Worm (Caenorhabditis elegans) whole organism, L3 larva: ENCODE results near the gene ntl-11.
A peak's percentile ranks its signal among the peaks of the same experiment; 100 is the strongest.

Source experiments
- ceh-16 ChIP-seq: sonication (generic microtip); optimal IDR thresholded peaks from 2 replicates; lab custom pipeline; 2017; ENCODE audit warnings: missing biosample characterization, missing genetic modification characterization
- ceh-28 ChIP-seq: fragments of 150-350 bp; optimal IDR thresholded peaks from 2 replicates; lab custom pipeline; 2014; ENCODE audit warnings: missing biosample characterization, missing genetic modification reagents, missing genetic modification characterization
- daf-12 ChIP-seq: fragments of 150-350 bp; optimal IDR thresholded peaks from 2 replicates; lab custom pipeline; 2014; ENCODE audit warnings: missing biosample characterization, missing genetic modification reagents, missing genetic modification characterization
- egl-5 ChIP-seq: fragments of 150-350 bp; optimal IDR thresholded peaks from 2 replicates; lab custom pipeline; 2017; ENCODE audit warnings: missing biosample characterization, missing genetic modification reagents, missing genetic modification characterization, inconsistent platforms
- elt-1 ChIP-seq: fragments of 150-350 bp; optimal IDR thresholded peaks from 2 replicates; lab custom pipeline; 2014; ENCODE audit warnings: missing biosample characterization, missing genetic modification characterization
- elt-2 ChIP-seq: sonication (generic microtip); optimal IDR thresholded peaks from 2 replicates; lab custom pipeline; 2016; ENCODE audit warnings: missing genetic modification reagents, mild to moderate bottlenecking, missing genetic modification characterization, missing compliant biosample characterization
- elt-3 ChIP-seq, 3 experiments: fragments of 150-350 bp in 1 of 3; sonication (generic microtip) in 2 of 3; optimal IDR thresholded peaks; 2 replicates in 2 of 3; 4 replicates in 1 of 3; lab custom pipeline; 2014 to 2017; ENCODE audit warnings: missing biosample characterization in 3 of 3, missing genetic modification characterization in 3 of 3
- lin-15B ChIP-seq: fragments of 150-350 bp; optimal IDR thresholded peaks from 2 replicates; lab custom pipeline; 2014; ENCODE audit warnings: missing biosample characterization, missing genetic modification characterization
- mdl-1 ChIP-seq: fragments of 150-350 bp; optimal IDR thresholded peaks from 2 replicates; lab custom pipeline; 2014; ENCODE audit warnings: missing biosample characterization, missing genetic modification characterization
- mml-1 ChIP-seq: fragments of 150-350 bp; sonication (generic microtip); optimal IDR thresholded peaks from 3 replicates; lab custom pipeline; 2014; ENCODE audit warnings: missing biosample characterization, missing genetic modification characterization
- nhr-11 ChIP-seq: fragments of 150-350 bp; optimal IDR thresholded peaks from 2 replicates; lab custom pipeline; 2014; ENCODE audit warnings: missing biosample characterization, missing genetic modification characterization
- nhr-12 ChIP-seq: fragments of 150-350 bp; optimal IDR thresholded peaks from 2 replicates; lab custom pipeline; 2014; ENCODE audit warnings: missing biosample characterization, missing genetic modification characterization
- nhr-25 ChIP-seq: sonication (generic microtip); optimal IDR thresholded peaks from 2 replicates; lab custom pipeline; 2017; ENCODE audit warnings: missing biosample characterization, missing genetic modification characterization
- nhr-67 ChIP-seq: fragments of 150-350 bp; optimal IDR thresholded peaks from 2 replicates; lab custom pipeline; 2014; ENCODE audit warnings: missing biosample characterization, missing genetic modification characterization
- nhr-76 ChIP-seq: fragments of 150-350 bp; sonication (generic microtip); optimal IDR thresholded peaks from 5 replicates; lab custom pipeline; 2014; ENCODE audit warnings: missing biosample characterization, missing genetic modification characterization
- pqm-1 ChIP-seq: fragments of 150-350 bp; optimal IDR thresholded peaks from 2 replicates; lab custom pipeline; 2017; ENCODE audit warnings: missing biosample characterization, missing genetic modification characterization, inconsistent platforms
- sea-2 ChIP-seq: fragments of 150-350 bp; sonication (generic microtip); optimal IDR thresholded peaks from 4 replicates; lab custom pipeline; 2014; ENCODE audit warnings: missing biosample characterization, missing genetic modification reagents, missing genetic modification characterization
- skn-1 ChIP-seq: fragments of 150-350 bp; optimal IDR thresholded peaks from 2 replicates; lab custom pipeline; 2014; ENCODE audit warnings: missing biosample characterization, missing genetic modification characterization
- snpc-4 ChIP-seq: fragments of 150-350 bp; optimal IDR thresholded peaks from 2 replicates; lab custom pipeline; 2014; ENCODE audit warnings: missing biosample characterization, missing genetic modification characterization
- unc-62 ChIP-seq: fragments of 150-350 bp; sonication (generic microtip); optimal IDR thresholded peaks from 4 replicates; lab custom pipeline; 2014; ENCODE audit warnings: missing biosample characterization, missing genetic modification reagents, missing genetic modification characterization
- zag-1 ChIP-seq: fragments of 150-350 bp; optimal IDR thresholded peaks from 2 replicates; lab custom pipeline; 2014; ENCODE audit warnings: missing biosample characterization, missing genetic modification characterization

Gene ntl-11

DNA sequence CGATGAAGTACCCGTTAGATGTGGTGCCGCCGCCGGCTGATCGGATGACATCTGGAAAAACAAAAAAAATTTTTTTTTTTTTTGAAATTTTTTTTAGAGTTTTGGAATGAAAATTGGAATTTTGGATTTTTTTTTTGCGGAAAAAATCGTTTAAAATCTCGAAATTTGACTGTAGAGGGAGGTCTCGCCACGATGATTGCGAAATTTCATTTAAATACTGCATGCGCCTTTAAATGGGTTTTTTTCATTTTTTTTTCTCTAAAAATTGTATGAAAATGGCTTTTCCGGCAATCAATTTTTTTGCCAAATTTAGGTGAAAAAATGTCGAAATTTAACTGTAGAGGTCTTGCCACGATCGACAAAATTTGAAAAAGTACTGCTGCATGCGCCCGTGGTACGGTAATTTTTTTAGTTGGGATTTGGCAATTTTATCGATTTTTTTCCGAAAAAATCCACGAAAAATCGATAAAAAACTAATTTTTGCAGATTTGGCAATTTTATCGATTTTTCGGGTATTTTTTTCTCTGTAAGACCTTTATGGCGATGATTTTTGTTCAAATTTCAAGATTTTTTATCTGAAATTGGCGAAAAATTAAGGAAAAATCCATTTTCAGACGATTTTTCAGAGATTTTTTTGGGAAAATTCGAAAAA, 18.0 kb downstream of the ntl-11 start, which contains the start of gene gtf-2H4:
gtf-2H4 (minus strand) TSS at position 51 of the 652 bp plus-strand sequence.
- TF ChIP-seq daf-12 (tag; lab: Kevin White, UChicago) = no peak
- no peak for TF ChIP-seq nhr-25 (tag; lab: Kevin White, UChicago)
- TF ChIP-seq ceh-28 = peak; percentile 74

DNA sequence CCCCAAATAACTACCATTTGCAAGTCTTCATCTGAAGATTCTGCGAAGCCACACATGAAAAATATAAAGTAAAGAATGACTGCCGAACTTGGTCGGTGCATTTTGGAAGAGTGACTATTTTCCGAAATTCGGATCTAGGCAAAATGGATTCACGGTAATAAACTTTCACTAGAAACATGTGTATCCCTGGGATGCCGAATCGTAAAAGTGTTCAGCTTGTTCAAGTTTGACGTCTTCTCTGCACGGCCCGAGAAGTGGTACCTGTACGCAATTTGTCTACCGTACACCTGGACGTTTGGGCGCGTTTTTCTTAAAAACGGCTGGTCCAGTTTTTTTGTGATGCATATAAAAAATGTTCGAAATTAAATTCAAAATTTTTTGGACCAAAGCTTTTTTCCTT, 26.8 kb downstream of the ntl-11 start, which contains the start of gene Y73F8A.23:
Y73F8A.23 (minus strand) TSS at position 101 of the 400 bp plus-strand sequence.
- no peak for TF ChIP-seq nhr-12
- no peak for TF ChIP-seq lin-15B (tag; lab: Kevin White, UChicago)
- no peak for TF ChIP-seq zag-1 (tag; lab: Kevin White, UChicago)
- no peak for TF ChIP-seq nhr-11 (tag; lab: Kevin White, UChicago)
- TF ChIP-seq skn-1 (tag; lab: Kevin White, UChicago) = no peak
- no peak for TF ChIP-seq nhr-67
- TF ChIP-seq ceh-16 (tag; lab: Kevin White, UChicago) = no peak
- no peak for TF ChIP-seq snpc-4 (tag; lab: Kevin White, UChicago)
- no peak for TF ChIP-seq elt-2 (tag; lab: Kevin White, UChicago)

DNA sequence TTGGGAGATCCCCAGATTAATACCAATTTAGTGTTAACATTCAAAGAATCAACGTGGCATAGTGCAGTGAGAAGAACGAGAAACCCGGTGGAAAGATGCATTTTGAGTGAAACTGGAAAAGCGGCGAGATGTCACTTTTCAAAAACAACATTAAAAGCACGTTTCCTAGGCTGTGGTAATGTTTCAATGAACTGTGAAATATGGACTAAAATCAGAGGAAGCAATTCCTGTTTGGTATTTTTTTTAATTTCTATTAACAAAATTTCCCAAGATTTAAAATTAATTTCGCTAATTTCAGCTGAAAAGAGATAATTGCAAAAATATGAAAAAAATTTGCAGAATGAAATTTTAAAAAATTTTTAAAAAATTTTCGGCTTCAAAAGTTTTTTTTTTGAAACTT, 30.0 kb downstream of the ntl-11 start, which contains the start of gene Y73F8A.22:
Y73F8A.22 (minus strand) TSS at position 101 of the 400 bp plus-strand sequence.
- TF ChIP-seq snpc-4 (tag; lab: Kevin White, UChicago) = no peak
- no peak for TF ChIP-seq unc-62
- no peak for TF ChIP-seq sea-2 (GFP tag; lab: Kevin White, UChicago)
- no peak for TF ChIP-seq pqm-1
- no peak for TF ChIP-seq egl-5 (tag; lab: Kevin White, UChicago)
- TF ChIP-seq nhr-12 = no peak
- no peak for TF ChIP-seq ceh-28
- no peak for TF ChIP-seq nhr-76 (tag; lab: Kevin White, UChicago)
- TF ChIP-seq elt-3 (tag; optimal IDR thresholded peaks at IDR 0.05; lab: Kevin White, UChicago) = no peak
- TF ChIP-seq skn-1 (tag; lab: Kevin White, UChicago) = no peak
- TF ChIP-seq elt-1 (tag; lab: Kevin White, UChicago) = no peak
- TF ChIP-seq mml-1 (tag; lab: Kevin White, UChicago) = no peak

DNA sequence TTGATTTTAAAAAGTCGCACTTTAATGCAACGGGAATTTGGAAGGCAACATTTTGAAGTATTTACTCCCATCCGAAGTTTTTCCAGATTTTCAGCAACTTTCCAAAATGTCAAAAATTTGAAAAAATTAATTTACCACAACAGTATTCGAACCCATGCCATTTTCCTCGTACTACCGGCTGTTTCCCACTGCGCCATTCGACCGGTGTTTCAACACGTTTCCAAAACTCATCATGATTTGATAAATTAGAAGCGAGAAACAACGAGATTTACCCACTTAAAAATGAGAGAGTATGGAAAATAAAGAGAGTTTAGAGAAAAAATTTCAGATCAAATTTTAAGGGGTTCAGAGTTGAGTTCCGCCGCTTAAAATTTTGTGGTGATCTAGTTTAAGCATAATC, 37.5 kb downstream of the ntl-11 start:
- TF ChIP-seq mdl-1 (tag; lab: Kevin White, UChicago) (no peak), pqm-1 (peak; percentile 6)
